Worm (Caenorhabditis elegans) whole organism, L4 larva: ENCODE data around the gene acbp-4.

Experiments
- D1046.2 ChIP-seq: fragments of 200-800 bp; sonication (Bioruptor generic); IDR thresholded peaks from 2 replicates; pipeline ENCODE4 v1.3.6; 2022; ENCODE audit warnings: missing genetic modification characterization, missing compliant biosample characterization
- F49E8.2 ChIP-seq: sonication (generic microtip); optimal IDR thresholded peaks from 2 replicates; lab custom pipeline; 2016; ENCODE audit warnings: missing compliant biosample characterization, mild to moderate bottlenecking, missing genetic modification characterization, borderline replicate concordance
- ceh-28 ChIP-seq: fragments of 150-350 bp; optimal IDR thresholded peaks from 2 replicates; lab custom pipeline; 2014; ENCODE audit warnings: missing biosample characterization, missing genetic modification reagents, missing genetic modification characterization
- egl-27 ChIP-seq: sonication (generic microtip); optimal IDR thresholded peaks from 3 replicates; lab custom pipeline; 2017; ENCODE audit warnings: missing biosample characterization, missing genetic modification reagents, missing genetic modification characterization
- fkh-10 ChIP-seq: fragments of 150-350 bp; optimal IDR thresholded peaks from 2 replicates; lab custom pipeline; 2014; ENCODE audit warnings: missing biosample characterization, missing genetic modification reagents, missing genetic modification characterization
- lin-13 ChIP-seq: fragments of 150-350 bp; optimal IDR thresholded peaks from 2 replicates; lab custom pipeline; 2014; ENCODE audit warnings: missing biosample characterization, missing genetic modification reagents, missing genetic modification characterization
- pha-4 ChIP-seq, 2 experiments: fragments of 150-350 bp in 1 of 2; fragments of 200-800 bp in 1 of 2; sonication (Bioruptor generic) in 1 of 2; IDR thresholded peaks in 1 of 2; optimal IDR thresholded peaks in 1 of 2; 2 replicates each; pipeline versions ENCODE4 v1.3.6 to Lab custom; 2014 to 2022; ENCODE audit warnings: missing genetic modification characterization in 2 of 2, missing genetic modification reagents in 2 of 2, missing biosample characterization in 1 of 2, missing compliant biosample characterization in 1 of 2
- snpc-4 ChIP-seq: fragments of 150-350 bp; optimal IDR thresholded peaks from 2 replicates; lab custom pipeline; 2014; ENCODE audit warnings: missing biosample characterization, missing genetic modification characterization

DNA sequence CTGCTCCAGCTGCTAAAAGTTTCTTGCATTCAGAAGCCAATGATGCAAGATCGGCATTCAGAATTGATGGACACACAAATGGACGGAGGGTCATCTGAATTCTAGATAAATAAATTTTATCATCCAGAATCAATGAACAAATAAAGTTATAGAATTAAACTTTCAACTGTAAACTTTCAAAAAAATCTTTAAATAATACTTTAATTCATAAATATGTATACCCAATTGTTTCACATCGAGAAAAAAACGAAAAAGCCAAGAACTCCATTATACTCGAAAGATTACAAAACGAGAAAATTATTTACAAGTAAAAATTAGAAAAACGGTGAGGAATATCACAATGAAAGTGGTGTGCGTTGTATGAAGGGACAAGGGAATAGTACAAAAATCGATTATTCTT, 38.1 kb upstream of the acbp-4 start, which contains the start of gene F08F8.7:
- TF ChIP-seq ceh-28 (no peak), snpc-4 (tag; lab: Kevin White, UChicago) (no peak), pha-4 (GFP tag; IDR thresholded peaks at IDR 0.05; lab: Robert Waterston, UW) (no peak), pha-4 (tag; optimal IDR thresholded peaks at IDR 0.05; lab: Kevin White, UChicago) (no peak), egl-27 (tag; lab: Kevin White, UChicago) (no peak), D1046.2 (no peak), fkh-10 (no peak), F49E8.2 (tag; lab: Kevin White, UChicago) (no peak), lin-13 (GFP tag; lab: Kevin White, UChicago) (no peak)
